Worm (Caenorhabditis elegans): ENCODE data around the gene W07G4.1.

Gene W07G4.1

ce11 chrV:13033223-13033622 is at the start of gene W07G4.1:
Gene W07G4.1 (plus strand): TSS chrV:13033523.
- no peak for TF ChIP-seq egl-5 (tag; optimal IDR thresholded peaks at IDR 0.05)
- TF ChIP-seq skn-1 (tag; optimal IDR thresholded peaks at IDR 0.05) = no peak
- no peak for TF ChIP-seq eor-1 (tag; optimal IDR thresholded peaks at IDR 0.05)
- TF ChIP-seq fos-1 (tag; optimal IDR thresholded peaks at IDR 0.05) = no peak

DNA sequence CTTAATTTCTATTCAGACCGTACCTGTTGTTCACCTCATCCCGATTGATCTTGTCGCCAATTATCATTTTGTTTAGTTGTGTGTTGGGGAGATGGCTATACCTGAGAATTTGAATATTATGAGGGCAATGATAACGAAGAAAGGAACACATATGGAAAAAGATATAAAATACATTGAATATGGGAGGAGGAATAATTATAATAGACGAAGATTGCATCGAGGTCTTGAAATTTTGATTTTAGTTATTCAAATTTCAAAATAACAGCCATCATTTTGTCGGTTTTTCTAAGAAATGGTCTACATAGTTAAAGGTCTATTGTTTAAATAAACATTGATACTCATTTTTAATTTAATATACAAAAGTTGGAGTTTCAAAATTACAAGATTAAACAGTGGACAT is 46.3 kb upstream of the W07G4.1 start, which contains the start of gene shw-3:
Gene shw-3 (minus strand): TSS at position 101 of the 400 bp plus-strand sequence.
- TF ChIP-seq ztf-11 (tag; optimal IDR thresholded peaks at IDR 0.05) (no peak), nhr-77 (tag; optimal IDR thresholded peaks at IDR 0.05) (no peak), ama-1 (optimal IDR thresholded peaks at IDR 0.05) (no peak)

ce11 chrV:12988256-12988655 is 45.1 kb upstream of the W07G4.1 start, which contains the start of gene F15B9.8:
Gene F15B9.8 (plus strand): TSS chrV:12988556.
- TF ChIP-seq egl-27 (tag; optimal IDR thresholded peaks at IDR 0.05) = no peak
- no peak for TF ChIP-seq jun-1 (tag; optimal IDR thresholded peaks at IDR 0.05)
- TF ChIP-seq ceh-9 (tag; optimal IDR thresholded peaks at IDR 0.05) = no peak
- no peak for TF ChIP-seq pqm-1 (tag; optimal IDR thresholded peaks at IDR 0.05)
- TF ChIP-seq nhr-11 (tag; optimal IDR thresholded peaks at IDR 0.05) = no peak
- no peak for TF ChIP-seq tbx-2 (tag; optimal IDR thresholded peaks at IDR 0.05)
- TF ChIP-seq fkh-2 (tag; optimal IDR thresholded peaks at IDR 0.05) = no peak
- TF ChIP-seq ama-1 (optimal IDR thresholded peaks at IDR 0.05) = no peak

- no peak for TF ChIP-seq eor-1 (tag; optimal IDR thresholded peaks at IDR 0.05)
- TF ChIP-seq nhr-43 (tag; optimal IDR thresholded peaks at IDR 0.05; ENCODE audit: poor library complexity, severe bottlenecking) = no peak
- TF ChIP-seq nhr-25 (tag; optimal IDR thresholded peaks at IDR 0.05) = peak; percentile 73
- no peak for TF ChIP-seq sea-2 (GFP tag; optimal IDR thresholded peaks at IDR 0.05)
- TF ChIP-seq elt-1 (tag; optimal IDR thresholded peaks at IDR 0.05) = peak; percentile 17
- no peak for TF ChIP-seq pqm-1 (tag; optimal IDR thresholded peaks at IDR 0.05)
- TF ChIP-seq pha-4 (tag; optimal IDR thresholded peaks at IDR 0.05) = no peak
- TF ChIP-seq unc-62 (GFP tag; optimal IDR thresholded peaks at IDR 0.05) = no peak
- no peak for TF ChIP-seq R02D3.7 (tag; optimal IDR thresholded peaks at IDR 0.05)
- no peak for TF ChIP-seq snpc-4 (tag; optimal IDR thresholded peaks at IDR 0.05)
Measured at ce11 chrV:12992891-12993290, 40.4 kb upstream of the W07G4.1 start, which contains the start of the genes F15B9.11 and dsl-7. Gene F15B9.11 (minus strand): TSS chrV:12992895. Gene dsl-7 (plus strand): TSS chrV:12993150.

ce11 chrV:12995269-12995668 is 38.1 kb upstream of the W07G4.1 start, which contains the start of gene far-5:
Gene far-5 (plus strand): TSS chrV:12995569.
- no peak for TF ChIP-seq ceh-82 (tag; optimal IDR thresholded peaks at IDR 0.05)
- peak; percentile 2 for TF ChIP-seq nhr-23 (tag; optimal IDR thresholded peaks at IDR 0.05)
- no peak for TF ChIP-seq lsy-12 (tag; optimal IDR thresholded peaks at IDR 0.05)
- TF ChIP-seq lin-15B (tag; optimal IDR thresholded peaks at IDR 0.05) = no peak
- TF ChIP-seq hmg-11 (tag; optimal IDR thresholded peaks at IDR 0.05) = no peak
- no peak for TF ChIP-seq egl-5 (tag; optimal IDR thresholded peaks at IDR 0.05)
- no peak for TF ChIP-seq unc-39 (tag; optimal IDR thresholded peaks at IDR 0.05)
- no peak for TF ChIP-seq nhr-28 (tag; optimal IDR thresholded peaks at IDR 0.05)

ce11 chrV:12997422-12997821 is 35.9 kb upstream of the W07G4.1 start, which contains the start of gene far-3:
Gene far-3 (minus strand): TSS chrV:12997522.
- TF ChIP-seq hmg-11 (tag; optimal IDR thresholded peaks at IDR 0.05) = no peak
- no peak for TF ChIP-seq R02D3.7 (tag; optimal IDR thresholded peaks at IDR 0.05)
- no peak for TF ChIP-seq lin-39 (tag; optimal IDR thresholded peaks at IDR 0.05)
- no peak for TF ChIP-seq ceh-28 (tag; optimal IDR thresholded peaks at IDR 0.05)
- no peak for TF ChIP-seq aly-2 (tag; optimal IDR thresholded peaks at IDR 0.05)
- no peak for TF ChIP-seq zag-1 (tag; optimal IDR thresholded peaks at IDR 0.05)
- TF ChIP-seq ztf-11 (tag; optimal IDR thresholded peaks at IDR 0.05) = no peak
- no peak for TF ChIP-seq daf-12 (tag; optimal IDR thresholded peaks at IDR 0.05)
- TF ChIP-seq ceh-82 (tag; optimal IDR thresholded peaks at IDR 0.05) = no peak
- TF ChIP-seq elt-1 (tag; optimal IDR thresholded peaks at IDR 0.05) = no peak
- TF ChIP-seq nhr-77 (tag; optimal IDR thresholded peaks at IDR 0.05) = no peak
- no peak for TF ChIP-seq egl-5 (tag; optimal IDR thresholded peaks at IDR 0.05)
